2 fruit fly cellular contexts compared by ENCODE assay signal in the genomic region with DNA sequence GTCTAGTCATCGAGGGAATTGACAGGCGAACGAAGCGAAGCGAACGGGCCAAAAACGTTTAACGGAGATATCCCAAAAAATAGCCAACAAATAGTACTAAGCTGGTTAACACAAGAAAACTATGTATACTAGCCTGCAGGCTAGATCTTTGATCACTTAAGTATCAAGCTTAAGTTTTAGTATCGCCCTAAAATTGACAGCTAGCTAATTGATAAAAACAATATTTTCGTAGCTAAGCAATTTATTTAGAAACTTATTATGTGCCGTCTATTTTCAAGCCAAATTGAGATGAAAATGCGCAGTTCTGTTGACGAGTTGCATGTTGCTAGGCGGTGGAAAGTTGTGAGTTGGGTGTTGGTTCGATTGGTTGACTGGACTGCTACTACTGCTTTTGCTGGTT.
A peak's percentile ranks its signal among the peaks of the same experiment; 100 is the strongest.
TF ChIP-seq lines count a peak whose summit lies in the region.

No protein-coding gene starts in this region.

- no peak for TF ChIP-seq CTCF in whole organism, embryonic (GFP tag; optimal IDR thresholded peaks at IDR 0.05; lab: Kevin White, UChicago)

TF ChIP-seq in whole organism, embryonic, 481 proteins besides CTCF, POLR2A, EP300 and RAD21:
- TF ChIP-seq CG11504 (tag; optimal IDR thresholded peaks at IDR 0.05; lab: Kevin White, UChicago) (peak; percentile 16), sc (optimal IDR thresholded peaks at IDR 0.05; lab: Kevin White, UChicago) (no peak), sc (GFP tag; optimal IDR thresholded peaks at IDR 0.05; lab: Kevin White, UChicago) (no peak), Atf-2 (GFP tag; optimal IDR thresholded peaks at IDR 0.05; lab: Kevin White, UChicago) (no peak), CG10565 (GFP tag; optimal IDR thresholded peaks at IDR 0.05; lab: Kevin White, UChicago) (no peak), stwl (tag; optimal IDR thresholded peaks at IDR 0.05; lab: Kevin White, UChicago) (no peak), tup (GFP tag; optimal IDR thresholded peaks at IDR 0.05; lab: Kevin White, UChicago) (no peak), Eip74EF (GFP tag; optimal IDR thresholded peaks at IDR 0.05; lab: Kevin White, UChicago) (no peak), Hr3 (GFP tag; optimal IDR thresholded peaks at IDR 0.05; lab: Kevin White, UChicago) (no peak), Sry-β (GFP tag; optimal IDR thresholded peaks at IDR 0.05; lab: Kevin White, UChicago) (peak; percentile 74), tin (GFP tag; optimal IDR thresholded peaks at IDR 0.05; lab: Kevin White, UChicago) (no peak), CG15601 (tag; optimal IDR thresholded peaks at IDR 0.05; lab: Kevin White, UChicago) (no peak), hbn (GFP tag; IDR thresholded peaks at IDR 0.05; lab: Robert Waterston, UW; ENCODE audit: partially characterized antibody) (no peak), row (GFP tag; IDR thresholded peaks at IDR 0.05; lab: Robert Waterston, UW) (peak; percentile 41; the same call in 2 of the 3 replicates), eyg (GFP tag; optimal IDR thresholded peaks at IDR 0.05; lab: Kevin White, UChicago) (no peak), pzg (GFP tag; optimal IDR thresholded peaks at IDR 0.05; lab: Kevin White, UChicago) (no peak), Optix (GFP tag; IDR thresholded peaks at IDR 0.05; lab: Robert Waterston, UW) (no peak), bbx (GFP tag; IDR thresholded peaks at IDR 0.05; lab: Robert Waterston, UW; ENCODE audit: partially characterized antibody) (no peak), CG5180 (GFP tag; optimal IDR thresholded peaks at IDR 0.05; lab: Kevin White, UChicago) (peak; percentile 52)
TF ChIP-seq in whole organism, embryonic: peak in this region for 4.

TF ChIP-seq in whole organism, prepupa, 60 proteins besides CTCF, POLR2A, EP300 and RAD21:
- peak; percentile 20 for TF ChIP-seq CG32006 (GFP tag; optimal IDR thresholded peaks at IDR 0.05; lab: Kevin White, UChicago)
- TF ChIP-seq Sox15 (GFP tag; optimal IDR thresholded peaks at IDR 0.05; lab: Kevin White, UChicago), result no peak
